Worm (Caenorhabditis elegans) whole organism, early embryonic: ENCODE measurements around the gene F29A7.6.

ENCODE experiments used
- B0310.2 ChIP-seq: sonication (generic microtip); optimal IDR thresholded peaks from 2 replicates; lab custom pipeline; 2016; ENCODE audit warnings: mild to moderate bottlenecking, missing genetic modification characterization, missing compliant biosample characterization
- F13C5.2 ChIP-seq: sonication (generic microtip); optimal IDR thresholded peaks from 2 replicates; lab custom pipeline; 2017; ENCODE audit warnings: mild to moderate bottlenecking, missing genetic modification characterization, inconsistent platforms, missing compliant biosample characterization
- aly-1 ChIP-seq: sonication (generic microtip); optimal IDR thresholded peaks from 2 replicates; lab custom pipeline; 2016; ENCODE audit warnings: missing genetic modification characterization, missing compliant biosample characterization
- ama-1 ChIP-seq: fragments of 150-350 bp; optimal IDR thresholded peaks from 2 replicates; lab custom pipeline; 2014
- ceh-13 ChIP-seq: fragments of 200-800 bp; sonication (Bioruptor generic); optimal IDR thresholded peaks from 2 replicates; lab custom pipeline; 2018; ENCODE audit warnings: mild to moderate bottlenecking, missing genetic modification characterization, missing compliant biosample characterization
- ceh-36 ChIP-seq: sonication (generic microtip); optimal IDR thresholded peaks from 2 replicates; lab custom pipeline; 2016; ENCODE audit warnings: missing genetic modification characterization, inconsistent platforms, missing compliant biosample characterization
- ets-7 ChIP-seq: sonication (generic microtip); optimal IDR thresholded peaks from 2 replicates; lab custom pipeline; 2016; ENCODE audit warnings: missing genotype, missing genetic modification characterization, missing compliant biosample characterization
- flt-1 ChIP-seq: fragments of 200-800 bp; sonication (Bioruptor generic); IDR thresholded peaks from 2 replicates; pipeline ENCODE4 v1.3.6; 2022; ENCODE audit warnings: missing genetic modification characterization, missing compliant biosample characterization
- hmbx-1 ChIP-seq: sonication (generic microtip); optimal IDR thresholded peaks from 2 replicates; lab custom pipeline; 2016; ENCODE audit warnings: mild to moderate bottlenecking, missing genetic modification characterization, missing compliant biosample characterization
- hmg-4 ChIP-seq: fragments of 200-800 bp; sonication (Bioruptor generic); optimal IDR thresholded peaks from 2 replicates; lab custom pipeline; 2018; ENCODE audit warnings: mild to moderate bottlenecking, missing genetic modification characterization, missing compliant biosample characterization
- hnd-1 ChIP-seq: sonication (generic microtip); optimal IDR thresholded peaks from 2 replicates; lab custom pipeline; 2016; ENCODE audit warnings: missing genetic modification characterization, missing compliant biosample characterization
- pes-1 ChIP-seq: fragments of 200-800 bp; sonication (Bioruptor generic); IDR thresholded peaks from 2 replicates; pipeline ENCODE4 v1.3.6; 2022; ENCODE audit warnings: missing genetic modification reagents, missing genetic modification characterization, missing compliant biosample characterization
- scrt-1 ChIP-seq: fragments of 200-800 bp; sonication (Bioruptor generic); IDR thresholded peaks from 2 replicates; pipeline ENCODE4 v1.3.6; 2022; ENCODE audit warnings: missing genetic modification characterization, missing compliant biosample characterization
- sea-1 ChIP-seq: fragments of 200-800 bp; sonication (Bioruptor generic); conservative IDR thresholded peaks from 2 replicates; pipeline ENCODE4 v1.3.6; 2022; ENCODE audit warnings: missing genetic modification characterization, missing compliant biosample characterization
- tbx-11 ChIP-seq: fragments of 200-800 bp; sonication (Bioruptor generic); IDR thresholded peaks from 2 replicates; pipeline ENCODE4 v1.3.6; 2022; ENCODE audit warnings: missing genetic modification characterization, missing compliant biosample characterization
- tbx-37 ChIP-seq: fragments of 200-800 bp; sonication (Bioruptor generic); conservative IDR thresholded peaks from 2 replicates; pipeline ENCODE4 v1.3.6; 2022; ENCODE audit warnings: missing genetic modification reagents, missing genetic modification characterization, missing compliant biosample characterization
- tra-4 ChIP-seq: sonication (generic microtip); optimal IDR thresholded peaks from 2 replicates; lab custom pipeline; 2017; ENCODE audit warnings: missing genetic modification characterization, missing compliant biosample characterization

F29A7.6 gene

ce11 chrII:2710919-2711318 lies 41.5 kb downstream of the F29A7.6 start, which contains the start of gene T05A8.2:
T05A8.2 (minus strand) TSS chrII:2711019.
- no peak for TF ChIP-seq ceh-13
- no peak for TF ChIP-seq scrt-1 (GFP tag; lab: Robert Waterston, UW)
- no peak for TF ChIP-seq hnd-1 (tag; lab: Kevin White, UChicago)
- TF ChIP-seq hmbx-1 (tag; lab: Kevin White, UChicago) = no peak
- TF ChIP-seq sea-1 (GFP tag; lab: Robert Waterston, UW) = no peak
- TF ChIP-seq tra-4 (tag; lab: Kevin White, UChicago) = no peak
- no peak for TF ChIP-seq ceh-36 (tag; lab: Kevin White, UChicago)
- no peak for TF ChIP-seq tbx-37
- no peak for TF ChIP-seq ets-7 (tag; lab: Kevin White, UChicago)
- no peak for TF ChIP-seq hmg-4 (GFP tag; lab: Kevin White, UChicago)
- TF ChIP-seq aly-1 (tag; lab: Kevin White, UChicago) = no peak
- TF ChIP-seq pes-1 (GFP tag; lab: Robert Waterston, UW) = no peak
- no peak for TF ChIP-seq ama-1 (lab: Kevin White, UChicago)
- TF ChIP-seq B0310.2 = no peak
- TF ChIP-seq tbx-11 (GFP tag; lab: Robert Waterston, UW) = no peak
- no peak for TF ChIP-seq flt-1 (GFP tag; lab: Robert Waterston, UW)
- TF ChIP-seq F13C5.2 (tag; lab: Kevin White, UChicago) = no peak

ce11 chrII:2709942-2710341 lies 42.5 kb downstream of the F29A7.6 start, which contains the start of gene T05A8.1:
T05A8.1 (minus strand) TSS chrII:2710042.
- TF ChIP-seq flt-1 (GFP tag; lab: Robert Waterston, UW) (no peak), ama-1 (lab: Kevin White, UChicago) (no peak), ceh-13 (no peak), hmbx-1 (tag; lab: Kevin White, UChicago) (no peak), tbx-37 (no peak), B0310.2 (no peak), tra-4 (tag; lab: Kevin White, UChicago) (no peak), ceh-36 (tag; lab: Kevin White, UChicago) (no peak), pes-1 (GFP tag; lab: Robert Waterston, UW) (no peak), aly-1 (tag; lab: Kevin White, UChicago) (no peak), ets-7 (tag; lab: Kevin White, UChicago) (no peak), F13C5.2 (tag; lab: Kevin White, UChicago) (no peak)

DNA sequence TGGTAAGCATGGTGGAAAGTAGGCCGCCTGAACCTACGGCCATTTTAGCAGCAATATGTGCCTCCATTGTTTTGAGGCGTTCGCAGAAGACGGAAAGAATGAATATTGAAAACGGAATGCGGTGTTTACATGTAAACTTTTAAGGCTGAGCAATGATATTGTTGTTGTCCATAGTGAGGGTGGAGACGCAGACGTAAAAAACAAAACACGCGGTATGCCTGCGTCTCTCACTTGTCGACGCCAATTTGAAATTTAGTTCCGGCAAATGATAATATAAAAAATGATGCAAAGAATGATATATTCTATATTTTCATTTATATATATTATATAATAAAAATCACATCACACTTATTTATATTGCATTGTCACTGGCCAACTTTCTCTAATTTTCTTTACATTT lies 44.5 kb downstream of the F29A7.6 start, which contains the start of gene Y47G7B.2:
TSS of gene Y47G7B.2 (minus strand) at position 143 of the 400 bp plus-strand sequence.
- TF ChIP-seq hmbx-1 (tag; lab: Kevin White, UChicago) (no peak), scrt-1 (GFP tag; lab: Robert Waterston, UW) (no peak), ama-1 (lab: Kevin White, UChicago) (no peak), ceh-13 (no peak)

DNA sequence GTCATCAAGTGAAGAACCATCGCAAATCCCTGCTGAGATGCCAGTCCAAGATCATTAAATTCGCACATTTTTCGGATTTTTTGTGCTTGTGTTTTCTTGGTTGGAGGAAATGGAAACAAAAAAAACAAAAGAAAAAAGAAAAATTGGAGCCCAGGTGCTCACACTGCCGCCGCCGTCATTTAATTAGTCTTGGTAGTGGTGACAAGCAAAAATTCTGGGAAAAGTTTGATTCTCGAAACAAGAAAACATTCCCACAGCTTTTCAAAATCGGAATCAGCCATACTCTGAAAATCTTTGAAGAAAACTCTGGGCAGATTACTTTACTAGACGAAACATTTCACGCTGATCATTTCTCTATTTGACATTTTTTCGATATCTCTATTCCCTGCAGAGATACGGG lies 47.2 kb downstream of the F29A7.6 start, which contains the start of gene srh-128:
TSS of gene srh-128 (minus strand) at position 101 of the 400 bp plus-strand sequence.
- no peak for TF ChIP-seq F13C5.2 (tag; lab: Kevin White, UChicago)
- TF ChIP-seq ceh-13 = no peak
- TF ChIP-seq tbx-11 (GFP tag; lab: Robert Waterston, UW) = no peak
- no peak for TF ChIP-seq aly-1 (tag; lab: Kevin White, UChicago)
- no peak for TF ChIP-seq tbx-37
- TF ChIP-seq hmg-4 (GFP tag; lab: Kevin White, UChicago) = no peak
- no peak for TF ChIP-seq hnd-1 (tag; lab: Kevin White, UChicago)
- no peak for TF ChIP-seq ceh-36 (tag; lab: Kevin White, UChicago)
- no peak for TF ChIP-seq scrt-1 (GFP tag; lab: Robert Waterston, UW)
- TF ChIP-seq pes-1 (GFP tag; lab: Robert Waterston, UW) = no peak
- TF ChIP-seq ama-1 (lab: Kevin White, UChicago) = no peak
- TF ChIP-seq ets-7 (tag; lab: Kevin White, UChicago) = no peak
- no peak for TF ChIP-seq hmbx-1 (tag; lab: Kevin White, UChicago)

DNA sequence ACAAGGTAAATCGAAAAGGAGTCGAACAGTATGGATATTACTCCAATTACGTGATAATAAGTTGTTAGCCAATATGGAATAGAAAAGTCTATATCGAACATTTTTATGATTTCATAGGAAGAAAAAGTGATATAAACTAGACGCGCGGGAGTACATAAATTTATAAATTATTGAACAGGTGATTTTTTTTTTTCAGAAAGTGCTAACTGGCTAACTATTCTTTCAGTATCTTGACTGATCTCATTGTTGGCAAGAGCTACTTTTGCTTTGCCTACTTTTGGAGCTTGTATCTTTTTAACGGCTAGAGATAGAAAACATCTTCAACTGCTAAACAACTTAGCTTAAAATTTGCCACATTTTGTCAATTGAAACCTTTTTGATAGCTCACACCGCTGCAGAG lies 49.7 kb downstream of the F29A7.6 start, which contains the start of gene sri-60:
TSS of gene sri-60 (minus strand) at position 101 of the 400 bp plus-strand sequence.
- no peak for TF ChIP-seq tbx-37
- no peak for TF ChIP-seq tra-4 (tag; lab: Kevin White, UChicago)
- TF ChIP-seq flt-1 (GFP tag; lab: Robert Waterston, UW) = no peak
- TF ChIP-seq tbx-11 (GFP tag; lab: Robert Waterston, UW) = no peak
- TF ChIP-seq hmbx-1 (tag; lab: Kevin White, UChicago) = no peak
- no peak for TF ChIP-seq aly-1 (tag; lab: Kevin White, UChicago)
- no peak for TF ChIP-seq F13C5.2 (tag; lab: Kevin White, UChicago)
